Fruit fly (Drosophila melanogaster) whole organism, embryonic: ENCODE data around the gene CG15530.

ENCODE experiments used
- Antp ChIP-seq: fragments of 200-800 bp; sonication (Bioruptor generic); optimal IDR thresholded peaks from 3 replicates; lab custom pipeline; 2016; ENCODE audit warnings: missing biosample characterization, missing genetic modification characterization
- Atf-2 ChIP-seq: fragments of 200-800 bp; sonication (Bioruptor generic); optimal IDR thresholded peaks from 2 replicates; lab custom pipeline; 2016; ENCODE audit warnings: missing biosample characterization, missing genetic modification characterization
- Awh ChIP-seq: fragments of 200-800 bp; sonication (Bioruptor generic); IDR thresholded peaks from 2 replicates; pipeline ENCODE4, ENCODE4 v1.3.6; 2022; ENCODE audit warnings: missing biosample characterization, missing genetic modification characterization
- BtbVII ChIP-seq: fragments of 200-800 bp; sonication (Bioruptor generic); optimal IDR thresholded peaks from 3 replicates; lab custom pipeline; 2017; ENCODE audit warnings: missing biosample characterization, mild to moderate bottlenecking, missing genetic modification characterization
- CG12659 ChIP-seq: fragments of 200-800 bp; sonication (Bioruptor generic); optimal IDR thresholded peaks from 3 replicates; lab custom pipeline; 2017; ENCODE audit warnings: mild to moderate bottlenecking, missing biosample characterization, missing genetic modification reagents, missing genetic modification characterization
- CG12769 ChIP-seq: fragments of 200-800 bp; sonication (Bioruptor generic); optimal IDR thresholded peaks from 2 replicates; lab custom pipeline; 2019; ENCODE audit warnings: missing biosample characterization, mild to moderate bottlenecking, missing genetic modification characterization, moderate library complexity
- CG13287 ChIP-seq: fragments of 200-800 bp; sonication (Bioruptor generic); IDR thresholded peaks from 2 replicates; pipeline ENCODE4 v1.3.6; 2022; ENCODE audit warnings: missing biosample characterization, missing genetic modification characterization; ENCODE audit not compliant: partially characterized antibody
- CG13424 ChIP-seq: fragments of 200-800 bp; sonication (Bioruptor generic); optimal IDR thresholded peaks from 2 replicates; lab custom pipeline; 2019; ENCODE audit warnings: missing biosample characterization, mild to moderate bottlenecking, missing genetic modification characterization, moderate library complexity
- CG14441 ChIP-seq: fragments of 200-800 bp; sonication (Bioruptor generic); IDR thresholded peaks from 2 replicates; pipeline ENCODE4 v1.3.6; 2022; ENCODE audit warnings: missing biosample characterization, missing genetic modification characterization
- CG14710 ChIP-seq: fragments of 200-800 bp; sonication (Bioruptor generic); optimal IDR thresholded peaks from 3 replicates; lab custom pipeline; 2019; ENCODE audit warnings: missing biosample characterization, mild to moderate bottlenecking, missing genetic modification characterization, moderate library complexity
- CG15073 ChIP-seq: fragments of 200-800 bp; sonication (Bioruptor generic); optimal IDR thresholded peaks from 2 replicates; lab custom pipeline; 2016; ENCODE audit warnings: missing biosample characterization, missing genetic modification characterization
- CG15514 ChIP-seq: fragments of 200-800 bp; sonication (Bioruptor generic); optimal IDR thresholded peaks from 3 replicates; lab custom pipeline; 2017; ENCODE audit warnings: missing biosample characterization, missing genetic modification characterization, mild to moderate bottlenecking, moderate library complexity, missing genetic modification reagents
- CG2202 ChIP-seq: fragments of 200-800 bp; sonication (Bioruptor generic); optimal IDR thresholded peaks from 2 replicates; lab custom pipeline; 2018; ENCODE audit warnings: missing biosample characterization, mild to moderate bottlenecking, missing genetic modification characterization
- CG32772 ChIP-seq: fragments of 200-800 bp; sonication (Bioruptor generic); IDR thresholded peaks from 2 replicates; pipeline ENCODE4 v1.3.6; 2022; ENCODE audit warnings: missing biosample characterization, missing genetic modification characterization
- CG3281 ChIP-seq: fragments of 200-800 bp; sonication (Bioruptor generic); optimal IDR thresholded peaks from 3 replicates; lab custom pipeline; 2017; ENCODE audit warnings: missing biosample characterization, mild to moderate bottlenecking, missing genetic modification characterization
- CG4730 ChIP-seq: fragments of 200-800 bp; sonication (Bioruptor generic); IDR thresholded peaks from 2 replicates; pipeline ENCODE4 v1.3.6; 2022; ENCODE audit warnings: missing biosample characterization, missing genetic modification characterization
- CG6791 ChIP-seq: fragments of 200-800 bp; sonication (Bioruptor generic); IDR thresholded peaks from 3 replicates; pipeline ENCODE4 v1.3.6; 2022; ENCODE audit warnings: missing biosample characterization, missing genetic modification characterization; ENCODE audit not compliant: partially characterized antibody
- CG7839 ChIP-seq: fragments of 200-800 bp; sonication (Bioruptor generic); optimal IDR thresholded peaks from 3 replicates; lab custom pipeline; 2018; ENCODE audit warnings: missing biosample characterization, mild to moderate bottlenecking, missing genetic modification characterization, moderate library complexity
- CG9876 ChIP-seq: fragments of 200-800 bp; sonication (Bioruptor generic); optimal IDR thresholded peaks from 2 replicates; lab custom pipeline; 2016; ENCODE audit warnings: missing biosample characterization, missing genetic modification characterization
- Dbx ChIP-seq: fragments of 200-800 bp; sonication (Bioruptor generic); IDR thresholded peaks from 3 replicates; pipeline ENCODE4 v1.3.6; 2022; ENCODE audit warnings: missing biosample characterization, missing genetic modification characterization
- Deaf1 ChIP-seq: fragments of 200-800 bp; optimal IDR thresholded peaks from 3 replicates; lab custom pipeline; 2019; ENCODE audit warnings: missing biosample characterization, mild to moderate bottlenecking, missing genetic modification characterization, moderate library complexity
- Doc3 ChIP-seq: fragments of 200-800 bp; sonication (Bioruptor generic); IDR thresholded peaks from 3 replicates; pipeline ENCODE4 v1.3.6; 2022; ENCODE audit warnings: missing biosample characterization, missing genetic modification characterization; ENCODE audit not compliant: partially characterized antibody
- Ets65A ChIP-seq: fragments of 200-800 bp; sonication (Bioruptor generic); peaks from one replicate; lab custom pipeline; 2016; ENCODE audit warnings: missing biosample characterization, missing genetic modification characterization
- Fer2 ChIP-seq: fragments of 200-800 bp; sonication (Bioruptor generic); optimal IDR thresholded peaks from 2 replicates; lab custom pipeline; 2018; ENCODE audit warnings: missing biosample characterization, mild to moderate bottlenecking, missing genetic modification characterization, moderate library complexity
- GATAe ChIP-seq: fragments of 200-800 bp; sonication (Bioruptor generic); conservative IDR thresholded peaks from 2 replicates; pipeline ENCODE4 v1.3.6; 2022; ENCODE audit warnings: missing biosample characterization, missing genetic modification characterization
- MESR4 ChIP-seq: fragments of 200-800 bp; sonication (Bioruptor generic); optimal IDR thresholded peaks from 2 replicates; lab custom pipeline; 2018; ENCODE audit warnings: missing biosample characterization, mild to moderate bottlenecking, missing genetic modification characterization, moderate library complexity
- Med ChIP-seq: fragments of 200-800 bp; sonication (Bioruptor generic); peaks from one replicate; lab custom pipeline; 2016; ENCODE audit warnings: missing biosample characterization, missing genetic modification characterization, mild to moderate bottlenecking, inconsistent platforms, moderate library complexity
- Mrtf ChIP-seq: fragments of 200-800 bp; sonication (Bioruptor generic); IDR thresholded peaks from 3 replicates; pipeline ENCODE4 v1.3.6; 2022; ENCODE audit warnings: missing biosample characterization, missing genetic modification characterization
- Oaz ChIP-seq: fragments of 200-800 bp; sonication (Bioruptor generic); IDR thresholded peaks from 2 replicates; pipeline ENCODE4 v1.3.6; 2022; ENCODE audit warnings: missing biosample characterization, missing genetic modification characterization
- Pdp1 ChIP-seq, 2 experiments: fragments of 200-800 bp; sonication (Bioruptor generic); optimal IDR thresholded peaks; 3 replicates each; lab custom pipeline; 2016; ENCODE audit warnings: missing biosample characterization in 2 of 2, missing genetic modification characterization in 2 of 2, mild to moderate bottlenecking in 1 of 2, moderate library complexity in 1 of 2
- Ptx1 ChIP-seq: fragments of 200-800 bp; sonication (Bioruptor generic); IDR thresholded peaks from 2 replicates; pipeline ENCODE4 v1.3.6; 2022; ENCODE audit warnings: missing biosample characterization, missing genetic modification characterization
- Six4 ChIP-seq: fragments of 200-800 bp; sonication (Bioruptor generic); optimal IDR thresholded peaks from 2 replicates; lab custom pipeline; 2016; ENCODE audit warnings: missing biosample characterization, missing genetic modification characterization
- TFAM ChIP-seq: fragments of 200-800 bp; sonication (Bioruptor generic); optimal IDR thresholded peaks from 2 replicates; lab custom pipeline; 2017; ENCODE audit warnings: missing biosample characterization, missing genetic modification characterization, inconsistent platforms
- amos ChIP-seq: fragments of 200-800 bp; sonication (Bioruptor generic); IDR thresholded peaks from 2 replicates; pipeline ENCODE4 v1.3.6; 2022; ENCODE audit warnings: missing biosample characterization, missing genetic modification characterization; ENCODE audit not compliant: partially characterized antibody
- ara ChIP-seq: fragments of 200-800 bp; sonication (Bioruptor generic); IDR thresholded peaks from 2 replicates; pipeline ENCODE4 v1.3.6; 2022; ENCODE audit warnings: missing biosample characterization, missing genetic modification characterization
- cato ChIP-seq: fragments of 200-800 bp; sonication (Bioruptor generic); optimal IDR thresholded peaks from 2 replicates; lab custom pipeline; 2016; ENCODE audit warnings: missing biosample characterization, missing genetic modification characterization, borderline replicate concordance
- chinmo ChIP-seq: fragments of 200-800 bp; sonication (Bioruptor generic); IDR thresholded peaks from 4 replicates; pipeline ENCODE4 v1.3.6; 2022; ENCODE audit warnings: missing biosample characterization, missing genetic modification characterization; ENCODE audit not compliant: partially characterized antibody
- corto ChIP-seq: fragments of 200-800 bp; sonication (Bioruptor generic); optimal IDR thresholded peaks from 2 replicates; lab custom pipeline; 2016; ENCODE audit warnings: missing biosample characterization, mild to moderate bottlenecking, missing genetic modification characterization, moderate library complexity
- crol ChIP-seq: fragments of 200-800 bp; sonication (Bioruptor generic); IDR thresholded peaks from 2 replicates; pipeline ENCODE4 v1.3.6; 2022; ENCODE audit warnings: missing biosample characterization, missing genetic modification characterization
- cwo ChIP-seq: fragments of 200-800 bp; sonication (Bioruptor generic); optimal IDR thresholded peaks from 3 replicates; lab custom pipeline; 2017; ENCODE audit warnings: missing biosample characterization, missing genetic modification characterization, mild to moderate bottlenecking, moderate library complexity, missing genetic modification reagents
- nmo ChIP-seq: fragments of 200-800 bp; sonication (Bioruptor generic); optimal IDR thresholded peaks from 2 replicates; lab custom pipeline; 2018; ENCODE audit warnings: missing biosample characterization, mild to moderate bottlenecking, missing genetic modification characterization, moderate library complexity
- org-1 ChIP-seq: fragments of 200-800 bp; sonication (Bioruptor generic); optimal IDR thresholded peaks from 2 replicates; lab custom pipeline; 2017; ENCODE audit warnings: missing biosample characterization, missing genetic modification characterization
- otp ChIP-seq: fragments of 200-800 bp; sonication (Bioruptor generic); IDR thresholded peaks from 3 replicates; pipeline ENCODE4, ENCODE4 v1.3.6; 2022; ENCODE audit warnings: missing biosample characterization, missing genetic modification characterization
- scrt ChIP-seq: fragments of 200-800 bp; sonication (Bioruptor generic); optimal IDR thresholded peaks from 2 replicates; lab custom pipeline; 2018; ENCODE audit warnings: missing biosample characterization, mild to moderate bottlenecking, missing genetic modification characterization, moderate library complexity
- sd ChIP-seq: fragments of 200-800 bp; sonication (Bioruptor generic); optimal IDR thresholded peaks from 3 replicates; lab custom pipeline; 2018; ENCODE audit warnings: missing biosample characterization, mild to moderate bottlenecking, missing genetic modification characterization, moderate library complexity
- sens ChIP-seq: fragments of 200-800 bp; sonication (Bioruptor generic); peaks from one replicate; lab custom pipeline; 2016; ENCODE audit warnings: missing biosample characterization, missing genetic modification characterization
- sr ChIP-seq: fragments of 200-800 bp; sonication (Bioruptor generic); IDR thresholded peaks from 3 replicates; pipeline ENCODE4 v1.3.6; 2022; ENCODE audit warnings: missing biosample characterization, missing genetic modification characterization
- wor ChIP-seq: fragments of 200-800 bp; sonication (Bioruptor generic); IDR thresholded peaks from 2 replicates; pipeline ENCODE4 v1.3.6; 2022; ENCODE audit warnings: missing biosample characterization, missing genetic modification characterization
- z ChIP-seq: fragments of 200-800 bp; sonication (Bioruptor generic); IDR thresholded peaks from 3 replicates; pipeline ENCODE4 v1.3.6; 2022; ENCODE audit warnings: missing biosample characterization, missing genetic modification characterization

Gene CG15530

dm6 chr3R:30175045-30175589 lies 2.6 kb upstream of the CG15530 start (continued):
- no peak for TF ChIP-seq scrt (GFP tag; lab: Kevin White, UChicago)
- TF ChIP-seq CG32772 (GFP tag; lab: Robert Waterston, UW): no peak
- TF ChIP-seq sr (GFP tag; lab: Robert Waterston, UW): peak; percentile 81
- TF ChIP-seq corto (GFP tag; lab: Kevin White, UChicago): no peak
- TF ChIP-seq GATAe (GFP tag; lab: Robert Waterston, UW): no peak
- TF ChIP-seq sd: peak; percentile 83
- TF ChIP-seq TFAM (GFP tag; lab: Kevin White, UChicago): no peak
- peak; percentile 37 for TF ChIP-seq Ets65A (GFP tag; lab: Kevin White, UChicago)
- TF ChIP-seq CG4730: no peak
- no peak for TF ChIP-seq ara (GFP tag; lab: Robert Waterston, UW)
- peak in 1 of 2 experiments; percentile 96 for TF ChIP-seq Pdp1 (GFP tag; optimal IDR thresholded peaks at IDR 0.05; lab: Kevin White, UChicago)
- no peak for TF ChIP-seq wor (GFP tag; lab: Robert Waterston, UW)
- no peak for TF ChIP-seq CG14710
- TF ChIP-seq CG12769 (tag; lab: Kevin White, UChicago): peak; percentile 62

dm6 chr3R:30176314-30176713 lies 1.4 kb upstream of the CG15530 start:
- TF ChIP-seq Doc3: no peak
- peak; percentile 26 for TF ChIP-seq Med (GFP tag; lab: Kevin White, UChicago)
- peak; percentile 20; the same call in 1 of the 2 replicates for TF ChIP-seq crol (GFP tag; lab: Robert Waterston, UW)
- no peak for TF ChIP-seq CG13424
- TF ChIP-seq CG6791 (GFP tag; lab: Robert Waterston, UW): peak; percentile 36; the same call in 1 of the 3 replicates
- TF ChIP-seq Awh: no peak
- no peak for TF ChIP-seq CG7839 (tag; lab: Kevin White, UChicago)
- no peak for TF ChIP-seq CG15073 (GFP tag; lab: Kevin White, UChicago)
- TF ChIP-seq sd: peak; percentile 81
- TF ChIP-seq Atf-2 (GFP tag; lab: Kevin White, UChicago): no peak
- TF ChIP-seq Ptx1: no peak
- no peak for TF ChIP-seq Fer2 (tag; lab: Kevin White, UChicago)
- no peak for TF ChIP-seq Dbx (GFP tag; lab: Robert Waterston, UW)
- no peak for TF ChIP-seq Mrtf (GFP tag; lab: Robert Waterston, UW)
- 0 out of 4 replicates have a peak, but pooled peaks have one; percentile 15 for TF ChIP-seq chinmo (GFP tag; lab: Robert Waterston, UW)
- no peak for TF ChIP-seq Deaf1 (tag; lab: Kevin White, UChicago)
- no peak for TF ChIP-seq z (GFP tag; lab: Robert Waterston, UW)
- TF ChIP-seq Oaz: no peak
- TF ChIP-seq CG12769 (tag; lab: Kevin White, UChicago): peak; percentile 93

- TF ChIP-seq sens (GFP tag; lab: Kevin White, UChicago) (peak; percentile 5), CG15514 (GFP tag; lab: Kevin White, UChicago) (peak; percentile 16), CG14441 (GFP tag; lab: Robert Waterston, UW) (no peak), CG12659 (GFP tag; lab: Kevin White, UChicago) (peak; percentile 8), CG3281 (GFP tag; lab: Kevin White, UChicago) (no peak), amos (GFP tag; lab: Robert Waterston, UW) (0 out of 2 replicates have a peak, but pooled peaks have one; percentile 12), Six4 (GFP tag; lab: Kevin White, UChicago) (no peak), otp (GFP tag; lab: Robert Waterston, UW) (no peak), MESR4 (GFP tag; lab: Kevin White, UChicago) (peak; percentile 4), cato (GFP tag; lab: Kevin White, UChicago) (no peak), nmo (GFP tag; lab: Kevin White, UChicago) (peak; percentile 13), CG9876 (no peak), BtbVII (GFP tag; lab: Kevin White, UChicago) (no peak), org-1 (GFP tag; lab: Kevin White, UChicago) (no peak), CG2202 (no peak), cwo (GFP tag; lab: Kevin White, UChicago) (no peak), CG13287 (GFP tag; lab: Robert Waterston, UW) (peak; percentile 56), Antp (GFP tag; lab: Kevin White, UChicago) (no peak)
Measured at dm6 chr3R:30179934-30180333, 2.3 kb downstream of the CG15530 start, which contains the start of gene Bet5. Gene Bet5 (plus strand): TSS chr3R:30180232.
